Worm (Caenorhabditis elegans) whole organism, mixed stage, embryonic: ENCODE measurements around the gene srg-69.

Source experiments
- bed-3 ChIP-seq: fragments of 200-800 bp; sonication (Bioruptor generic); optimal IDR thresholded peaks from 3 replicates; lab custom pipeline; 2018; ENCODE audit warnings: mild to moderate bottlenecking, missing genetic modification characterization, moderate library complexity, missing compliant biosample characterization
- ceh-43 ChIP-seq: fragments of 200-800 bp; sonication (Bioruptor generic); optimal IDR thresholded peaks from 2 replicates; lab custom pipeline; 2018; ENCODE audit warnings: mild to moderate bottlenecking, missing genetic modification characterization, moderate library complexity, missing compliant biosample characterization
- ham-2 ChIP-seq: fragments of 200-800 bp; sonication (Bioruptor generic); optimal IDR thresholded peaks from 2 replicates; lab custom pipeline; 2018; ENCODE audit warnings: mild to moderate bottlenecking, missing genetic modification characterization, missing compliant biosample characterization
- hlh-1 ChIP-seq: fragments of 150-350 bp; optimal IDR thresholded peaks from 2 replicates; lab custom pipeline; 2014; ENCODE audit warnings: missing biosample characterization, missing genetic modification reagents, missing genetic modification characterization
- lin-13 ChIP-seq: fragments of 150-350 bp; optimal IDR thresholded peaks from 2 replicates; lab custom pipeline; 2014; ENCODE audit warnings: missing biosample characterization, missing genetic modification characterization
- lsy-2 ChIP-seq: fragments of 150-350 bp; optimal IDR thresholded peaks from 2 replicates; lab custom pipeline; 2014; ENCODE audit warnings: missing biosample characterization, missing genetic modification characterization
- nhr-237 ChIP-seq: fragments of 150-350 bp; optimal IDR thresholded peaks from 2 replicates; lab custom pipeline; 2014; ENCODE audit warnings: missing biosample characterization, missing genetic modification characterization
- nhr-28 ChIP-seq: fragments of 150-350 bp; optimal IDR thresholded peaks from 2 replicates; lab custom pipeline; 2014; ENCODE audit warnings: missing biosample characterization, missing genetic modification characterization
- nhr-76 ChIP-seq: sonication (generic microtip); optimal IDR thresholded peaks from 2 replicates; lab custom pipeline; 2017; ENCODE audit warnings: missing biosample characterization, missing genetic modification characterization
- snpc-4 ChIP-seq: fragments of 150-350 bp; optimal IDR thresholded peaks from 2 replicates; lab custom pipeline; 2014; ENCODE audit warnings: missing biosample characterization, missing genetic modification characterization
- unc-39 ChIP-seq: fragments of 150-350 bp; optimal IDR thresholded peaks from 2 replicates; lab custom pipeline; 2014; ENCODE audit warnings: missing biosample characterization, missing genetic modification characterization
- unc-62 ChIP-seq: fragments of 150-350 bp; optimal IDR thresholded peaks from 2 replicates; lab custom pipeline; 2014; ENCODE audit warnings: missing biosample characterization, missing genetic modification reagents, missing genetic modification characterization
- ztf-11 ChIP-seq: fragments of 150-350 bp; optimal IDR thresholded peaks from 2 replicates; lab custom pipeline; 2014; ENCODE audit warnings: missing biosample characterization, missing genetic modification characterization

DNA sequence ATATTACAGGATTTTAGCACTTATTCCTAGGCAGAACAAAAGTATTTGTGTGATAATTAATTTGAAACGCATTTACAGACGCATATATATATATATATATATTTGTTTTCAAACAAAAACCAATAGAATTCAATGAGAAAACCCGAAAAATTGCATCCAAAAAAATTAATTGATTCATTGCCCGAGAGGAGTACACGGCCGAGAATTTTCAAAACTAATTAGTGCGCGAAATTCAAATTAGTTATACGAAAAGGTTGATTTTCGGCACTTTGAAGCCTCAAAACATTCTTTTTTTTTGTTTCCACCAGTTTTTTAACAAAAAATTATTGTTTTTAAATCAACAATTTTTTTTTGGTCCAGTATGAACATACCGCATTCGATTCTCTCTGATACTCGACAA, 36.0 kb downstream of the srg-69 start:
- TF ChIP-seq snpc-4: no peak
- no peak for TF ChIP-seq ztf-11
- no peak for TF ChIP-seq unc-39 (tag; lab: Kevin White, UChicago)
- TF ChIP-seq lin-13 (tag; lab: Kevin White, UChicago): no peak
- TF ChIP-seq nhr-237: no peak
- no peak for TF ChIP-seq hlh-1 (tag; lab: Kevin White, UChicago)
- no peak for TF ChIP-seq nhr-28 (tag; lab: Kevin White, UChicago)
- no peak for TF ChIP-seq ceh-43 (GFP tag; lab: Kevin White, UChicago)
- no peak for TF ChIP-seq unc-62 (GFP tag; lab: Kevin White, UChicago)
- no peak for TF ChIP-seq bed-3 (GFP tag; lab: Kevin White, UChicago)
- TF ChIP-seq lsy-2 (tag; lab: Kevin White, UChicago): no peak
- TF ChIP-seq nhr-76 (tag; lab: Kevin White, UChicago): no peak
- no peak for TF ChIP-seq ham-2
